Fruit fly (Drosophila melanogaster) Kc167 (cell line): ENCODE measurements around the gene Gclc.

Experiments
- Sin3A ChIP-seq: fragments of >200 bp; optimal IDR thresholded peaks from 2 replicates; lab custom pipeline; 2018; ENCODE audit warnings: missing external identifiers
- psq ChIP-seq: fragments of >200 bp; optimal IDR thresholded peaks from 2 replicates; lab custom pipeline; 2017; ENCODE audit warnings: missing external identifiers
- ttk ChIP-seq: sonication (Bioruptor generic); optimal IDR thresholded peaks from 2 replicates; lab custom pipeline; 2017; ENCODE audit warnings: missing external identifiers

- TF ChIP-seq psq (lab: Kevin White, UChicago) = no peak
- no peak for TF ChIP-seq ttk (lab: Kevin White, UChicago)
- TF ChIP-seq Sin3A = no peak
These were observed 35.8 kb downstream of the Gclc start for dm6 chrX:8080174-8080573.
